Worm (Caenorhabditis elegans) whole organism, young adult: ENCODE data around the gene ZC168.2.

Source experiments
- Y53G8AR.9 ChIP-seq: fragments of 200-800 bp; sonication (Bioruptor generic); conservative IDR thresholded peaks from 2 replicates; pipeline ENCODE4 v1.3.6; 2022; ENCODE audit warnings: missing genetic modification reagents, missing genetic modification characterization, missing compliant biosample characterization
- cebp-1 ChIP-seq, 2 experiments: fragments of 200-800 bp in 1 of 2; sonication (Bioruptor generic) in 1 of 2; sonication (generic microtip) in 1 of 2; IDR thresholded peaks in 1 of 2; optimal IDR thresholded peaks in 1 of 2; 2 replicates each; pipeline versions ENCODE4 v1.3.6 to Lab custom; 2017 to 2022; ENCODE audit warnings: missing compliant biosample characterization in 2 of 2, missing genetic modification characterization in 2 of 2, mild to moderate bottlenecking in 1 of 2, missing genetic modification reagents in 1 of 2, moderate library complexity in 1 of 2
- die-1 ChIP-seq: sonication (generic microtip); optimal IDR thresholded peaks from 2 replicates; lab custom pipeline; 2016; ENCODE audit warnings: missing genotype, mild to moderate bottlenecking, missing genetic modification characterization, missing compliant biosample characterization
- fkh-3 ChIP-seq: sonication (generic microtip); optimal IDR thresholded peaks from 2 replicates; lab custom pipeline; 2016; ENCODE audit warnings: mild to moderate bottlenecking, missing genetic modification characterization, missing compliant biosample characterization
- nhr-90 ChIP-seq: sonication (generic microtip); optimal IDR thresholded peaks from 2 replicates; lab custom pipeline; 2016; ENCODE audit warnings: missing genotype, mild to moderate bottlenecking, missing genetic modification characterization, missing compliant biosample characterization
- repo-1 ChIP-seq: sonication (generic microtip); optimal IDR thresholded peaks from 2 replicates; lab custom pipeline; 2017; ENCODE audit warnings: mild to moderate bottlenecking, missing genetic modification characterization, missing compliant biosample characterization
- sea-2 ChIP-seq: fragments of 200-800 bp; sonication (Bioruptor generic); IDR thresholded peaks from 2 replicates; pipeline ENCODE4 v1.3.6; 2022; ENCODE audit warnings: missing genetic modification characterization, missing compliant biosample characterization

DNA sequence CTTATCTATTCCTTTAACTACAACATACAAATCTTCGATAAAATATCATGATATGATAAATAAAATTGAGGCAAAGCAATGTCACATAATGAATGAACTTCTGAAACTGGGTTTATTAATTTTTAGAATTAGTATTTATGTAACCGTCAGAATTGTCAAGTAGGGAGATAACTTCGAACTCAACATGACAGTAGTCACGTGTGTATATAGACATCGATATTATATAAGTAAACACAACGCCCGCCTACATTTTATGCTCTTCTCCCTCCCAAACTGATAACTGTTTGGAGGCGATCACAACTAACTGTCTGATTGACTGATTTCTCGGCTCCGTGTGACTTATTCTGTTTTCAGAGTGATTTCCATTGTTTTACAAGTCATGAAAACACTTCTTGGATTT, 33.5 kb downstream of the ZC168.2 start, which contains the start of gene ugt-54:
- TF ChIP-seq cebp-1 (GFP tag; IDR thresholded peaks at IDR 0.05; lab: Robert Waterston, UW) (no peak), cebp-1 (tag; optimal IDR thresholded peaks at IDR 0.05; lab: Kevin White, UChicago) (no peak), nhr-90 (no peak), repo-1 (no peak), die-1 (no peak), sea-2 (GFP tag; lab: Robert Waterston, UW) (no peak), fkh-3 (no peak), Y53G8AR.9 (GFP tag; lab: Robert Waterston, UW) (no peak)
